ENCODE assay signal across 2 worm cellular contexts in genomic region chrII:1131367-1131766, ce11.
TF ChIP-seq lines count a peak whose summit lies in the region.

No protein-coding gene starts in this region.

TF ChIP-seq in whole organism, L4 larva, 104 proteins besides CTCF, POLR2A, EP300 and RAD21:
- TF ChIP-seq daf-19 (GFP tag; conservative IDR thresholded peaks at IDR 0.05; lab: Robert Waterston, UW) (no peak), lin-38 (GFP tag; IDR thresholded peaks at IDR 0.05; lab: Robert Waterston, UW) (peak; percentile 88)

TF ChIP-seq in whole organism, young adult, 124 proteins besides CTCF, POLR2A, EP300 and RAD21:
- no peak for TF ChIP-seq ceh-58 (GFP tag; IDR thresholded peaks at IDR 0.05; lab: Robert Waterston, UW)
- TF ChIP-seq snpc-4 (GFP tag; optimal IDR thresholded peaks at IDR 0.05; lab: Kevin White, UChicago): no peak
- no peak for TF ChIP-seq snpc-4 (tag; optimal IDR thresholded peaks at IDR 0.05; lab: Kevin White, UChicago)
- TF ChIP-seq mcd-1 (GFP tag; IDR thresholded peaks at IDR 0.05; lab: Robert Waterston, UW): peak; percentile 78
- TF ChIP-seq F23B12.7 (tag; optimal IDR thresholded peaks at IDR 0.05; lab: Kevin White, UChicago; ENCODE audit: insufficient read depth): no peak
- no peak for TF ChIP-seq Y79H2A.3 (GFP tag; conservative IDR thresholded peaks at IDR 0.05; lab: Robert Waterston, UW)
- TF ChIP-seq dpl-1 (GFP tag; optimal IDR thresholded peaks at IDR 0.05; lab: Kevin White, UChicago): no peak
- TF ChIP-seq lin-26 (GFP tag; IDR thresholded peaks at IDR 0.05; lab: Robert Waterston, UW): no peak
- no peak for TF ChIP-seq T07F8.4 (tag; optimal IDR thresholded peaks at IDR 0.05; lab: Kevin White, UChicago)
- no peak for TF ChIP-seq F37B4.10 (GFP tag; IDR thresholded peaks at IDR 0.05; lab: Robert Waterston, UW)
- no peak for TF ChIP-seq ztf-3 (GFP tag; optimal IDR thresholded peaks at IDR 0.05; lab: Kevin White, UChicago)
- TF ChIP-seq akir-1 (GFP tag; optimal IDR thresholded peaks at IDR 0.05; lab: Kevin White, UChicago): no peak
- TF ChIP-seq D2030.7 (GFP tag; IDR thresholded peaks at IDR 0.05; lab: Robert Waterston, UW): 0 out of 2 replicates have a peak, but pooled peaks have one; percentile 9
- TF ChIP-seq attf-3 (GFP tag; conservative IDR thresholded peaks at IDR 0.05; lab: Robert Waterston, UW): no peak
- TF ChIP-seq Y56A3A.18 (GFP tag; IDR thresholded peaks at IDR 0.05; lab: Robert Waterston, UW): peak; percentile 8; the same call in 1 of the 2 replicates
- no peak for TF ChIP-seq B0019.2 (GFP tag; conservative IDR thresholded peaks at IDR 0.05; lab: Robert Waterston, UW)
- TF ChIP-seq F52B5.7 (tag; optimal IDR thresholded peaks at IDR 0.05; lab: Kevin White, UChicago): no peak
- TF ChIP-seq F33H1.4 (GFP tag; IDR thresholded peaks at IDR 0.05; lab: Robert Waterston, UW): no peak
- no peak for TF ChIP-seq ztf-6 (GFP tag; IDR thresholded peaks at IDR 0.05; lab: Robert Waterston, UW)
- TF ChIP-seq let-526 (GFP tag; IDR thresholded peaks at IDR 0.05; lab: Robert Waterston, UW): no peak
